Worm (Caenorhabditis elegans) whole organism, late embryonic: Measurements from ENCODE around the gene dhs-20.

Source experiments
- ama-1 ChIP-seq: fragments of 150-350 bp; optimal IDR thresholded peaks from 2 replicates; lab custom pipeline; 2014
- ceh-31 ChIP-seq: sonication (generic microtip); optimal IDR thresholded peaks from 2 replicates; lab custom pipeline; 2016; ENCODE audit warnings: missing genetic modification characterization, missing compliant biosample characterization
- ets-4 ChIP-seq: sonication (generic microtip); optimal IDR thresholded peaks from 2 replicates; lab custom pipeline; 2016; ENCODE audit warnings: missing genetic modification characterization, missing compliant biosample characterization
- eyg-1 ChIP-seq: sonication (generic microtip); optimal IDR thresholded peaks from 2 replicates; lab custom pipeline; 2016; ENCODE audit warnings: missing genotype, missing genetic modification characterization, missing compliant biosample characterization
- npax-4 ChIP-seq: sonication (generic microtip); optimal IDR thresholded peaks from 2 replicates; lab custom pipeline; 2016; ENCODE audit warnings: missing genetic modification characterization, missing compliant biosample characterization

DNA sequence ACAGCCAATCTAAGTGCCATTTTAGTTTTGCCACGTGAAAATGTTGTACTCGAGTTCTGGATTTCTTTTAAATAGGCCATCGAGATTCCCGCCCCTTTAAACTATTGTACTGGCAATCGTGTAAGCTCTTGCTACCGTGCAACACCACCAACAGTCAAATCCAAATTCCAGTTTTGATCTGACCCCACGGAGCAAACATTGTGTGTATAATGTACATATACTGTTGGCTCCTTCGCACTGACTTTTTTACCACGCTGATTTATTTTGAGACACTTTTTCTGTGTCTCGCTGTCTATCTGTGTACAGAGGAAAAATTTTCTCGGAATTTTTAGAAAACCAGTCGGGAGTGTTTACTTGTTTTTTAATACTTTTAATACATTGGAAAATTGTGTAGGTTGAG is 5.7 kb upstream of the dhs-20 start, which contains the start of gene piit-1:
- TF ChIP-seq ets-4 (tag; lab: Kevin White, UChicago) (no peak), npax-4 (tag; lab: Kevin White, UChicago) (no peak), ceh-31 (no peak), ama-1 (no peak), eyg-1 (tag; lab: Kevin White, UChicago) (no peak)
